Worm (Caenorhabditis elegans): Measurements from ENCODE around the gene cebp-1.
"Not testable (repeated sequence)": the region's sequence is repeated elsewhere in the genome, so short reads cannot be mapped to it uniquely, and the experiment has no call there.

cebp-1 gene

DNA sequence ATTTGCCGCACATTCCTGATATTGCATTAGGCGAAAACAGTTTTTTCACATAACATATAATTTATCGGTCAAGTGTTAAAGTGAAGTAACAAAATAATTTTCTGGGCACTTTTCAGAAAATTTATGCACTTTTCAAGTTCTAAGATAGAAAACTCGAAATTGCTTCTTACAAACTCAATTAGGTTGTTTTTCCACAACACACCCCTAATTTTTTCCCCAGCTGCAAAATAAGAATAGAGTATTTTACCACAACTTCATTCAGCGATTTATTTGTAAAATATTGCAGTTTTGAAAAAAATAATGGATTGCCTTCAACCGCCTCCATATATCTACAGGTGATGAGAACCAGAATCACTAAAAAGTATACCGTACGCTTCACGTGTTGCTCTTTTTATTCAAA is 40.8 kb downstream of the cebp-1 start, which contains the start of gene srh-19:
Gene srh-19, plus strand, starts transcription at position 301 of the 400 bp plus-strand sequence.
- no peak for TF ChIP-seq aly-2 (tag; optimal IDR thresholded peaks at IDR 0.05)
- peak in 1 of 2 experiments; percentile 38 for TF ChIP-seq unc-62 (GFP tag; optimal IDR thresholded peaks at IDR 0.05 in 1 of 2)
- TF ChIP-seq unc-62 (tag; optimal IDR thresholded peaks at IDR 0.05) = no peak

DNA sequence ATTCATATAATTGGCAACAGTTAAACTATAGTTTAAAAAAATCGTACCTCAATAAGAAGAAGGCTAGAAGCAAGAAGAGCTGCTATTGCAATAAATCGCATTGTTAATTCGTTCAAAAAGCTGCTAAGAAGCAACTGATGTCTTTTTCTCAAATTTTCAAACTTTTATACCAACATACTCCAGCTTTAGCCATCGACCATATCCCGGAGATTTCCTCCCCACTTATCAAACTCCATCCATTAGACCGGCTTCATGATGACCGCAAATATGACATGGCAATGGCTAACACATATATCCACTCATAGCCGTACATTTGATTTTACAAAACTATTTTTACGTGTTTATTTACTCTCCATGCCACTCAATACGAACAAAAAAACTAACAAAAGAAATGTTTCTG is 43.1 kb downstream of the cebp-1 start, which contains the start of gene abu-2:
Gene abu-2, minus strand, starts transcription at position 101 of the 400 bp plus-strand sequence.
- no peak for TF ChIP-seq zag-1 (tag; optimal IDR thresholded peaks at IDR 0.05)
- TF ChIP-seq madf-5 (GFP tag; IDR thresholded peaks at IDR 0.05) = no peak
- no peak for TF ChIP-seq T26A8.4 (GFP tag; IDR thresholded peaks at IDR 0.05)
- TF ChIP-seq tag-97 (GFP tag; IDR thresholded peaks at IDR 0.05) = no peak
- TF ChIP-seq F10B5.3 (tag; optimal IDR thresholded peaks at IDR 0.05) = no peak
- no peak for TF ChIP-seq vab-7 (GFP tag; IDR thresholded peaks at IDR 0.05)
- TF ChIP-seq Y48G9A.11 (GFP tag; IDR thresholded peaks at IDR 0.05) = no peak
- TF ChIP-seq jun-1 (tag; optimal IDR thresholded peaks at IDR 0.05) = no peak
- no peak for TF ChIP-seq tra-1 (GFP tag; IDR thresholded peaks at IDR 0.05)
- TF ChIP-seq T20F7.1 (GFP tag; optimal IDR thresholded peaks at IDR 0.05) = no peak
- no peak for TF ChIP-seq daf-8 (GFP tag; IDR thresholded peaks at IDR 0.05)
- TF ChIP-seq madf-9 (GFP tag; conservative IDR thresholded peaks at IDR 0.05) = no peak
- no peak for TF ChIP-seq rbr-2 (tag; optimal IDR thresholded peaks at IDR 0.05)
- no peak for TF ChIP-seq snpc-1.2 (GFP tag; IDR thresholded peaks at IDR 0.05)

DNA sequence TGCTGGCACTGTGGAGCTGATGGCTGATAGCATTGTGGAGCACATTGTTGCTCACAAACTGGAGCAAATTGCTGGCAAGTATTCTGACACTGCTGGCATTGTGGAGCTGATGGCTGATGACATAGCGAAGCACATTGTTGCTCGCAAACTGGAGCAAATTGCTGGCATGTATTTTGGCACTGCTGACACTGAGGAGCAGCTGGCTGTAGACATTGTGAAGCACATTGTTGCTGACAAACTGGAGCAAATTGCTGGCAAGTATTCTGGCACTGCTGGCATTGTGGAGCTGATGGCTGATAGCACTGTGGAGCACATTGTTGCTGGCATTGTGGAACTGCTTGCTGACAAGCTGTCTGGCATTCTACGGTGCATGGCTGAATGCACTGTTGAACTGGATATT is 44.4 kb downstream of the cebp-1 start:
- peak; percentile 91 for TF ChIP-seq aha-1 (tag)
- TF ChIP-seq unc-62 (GFP tag; optimal IDR thresholded peaks at IDR 0.05 in 1 of 2) = no peak
- TF ChIP-seq unc-62 (tag; optimal IDR thresholded peaks at IDR 0.05) = no peak
- TF ChIP-seq spr-1 (tag; optimal IDR thresholded peaks at IDR 0.05) = no peak

DNA sequence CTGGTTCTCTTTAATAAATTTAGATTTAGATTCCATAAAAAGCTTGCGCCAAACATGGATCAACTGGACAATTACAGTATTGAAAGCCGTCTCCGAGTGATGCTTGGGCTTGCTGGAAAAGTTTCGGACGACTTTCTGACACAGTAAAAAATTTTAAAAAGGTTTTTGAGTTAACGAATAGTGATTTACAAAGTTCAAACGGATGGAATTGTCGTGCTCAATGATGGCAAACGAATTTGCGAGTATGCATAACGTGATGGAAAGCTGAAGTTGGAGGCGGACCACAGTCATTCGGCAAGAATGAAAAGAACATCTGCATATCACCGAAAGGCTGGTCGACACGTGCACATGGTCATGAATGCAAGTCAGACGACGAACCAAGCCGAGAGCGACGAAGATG is 49.7 kb downstream of the cebp-1 start, which contains the start of gene ZK402.1:
Gene ZK402.1, plus strand, starts transcription at position 301 of the 400 bp plus-strand sequence.
- not testable (repeated sequence) for TF ChIP-seq rbr-2 (tag; optimal IDR thresholded peaks at IDR 0.05); Y75B8A.6 (GFP tag; IDR thresholded peaks at IDR 0.05); daf-8 (GFP tag; IDR thresholded peaks at IDR 0.05)

DNA sequence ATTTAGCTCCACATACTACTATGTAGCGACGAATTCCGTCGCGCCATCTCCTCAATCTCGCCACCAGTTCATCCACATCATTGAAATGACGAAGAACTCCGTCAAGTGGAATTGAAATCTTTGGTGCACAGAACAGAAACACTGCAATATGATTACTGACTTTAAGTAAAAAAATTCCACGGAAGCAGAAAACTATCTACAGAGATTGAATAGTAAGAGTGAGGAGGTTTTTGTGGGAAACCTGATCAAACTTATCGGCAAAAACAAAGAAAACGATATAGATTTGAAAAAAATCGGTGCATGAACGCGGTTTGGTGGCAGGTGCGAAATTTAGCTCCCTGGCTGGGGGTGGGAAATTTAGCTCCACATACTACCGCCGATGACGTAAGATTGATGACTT is 50.2 kb downstream of the cebp-1 start, which contains the start of gene ZK402.2:
Gene ZK402.2, plus strand, starts transcription at position 301 of the 400 bp plus-strand sequence.
- not testable (repeated sequence) for TF ChIP-seq R02D3.7 (tag; optimal IDR thresholded peaks at IDR 0.05); nhr-48 (tag; optimal IDR thresholded peaks at IDR 0.05); duxl-1 (tag; optimal IDR thresholded peaks at IDR 0.05; ENCODE audit: poor library complexity)

All from whole organism, L4 larva.